Worm (Caenorhabditis elegans) whole organism, L3 larva: Measurements from ENCODE around the gene ajm-1.
A peak's percentile ranks its signal among the peaks of the same experiment; 100 is the strongest.

Source experiments
- R02D3.7 ChIP-seq: fragments of 150-350 bp; optimal IDR thresholded peaks from 2 replicates; lab custom pipeline; 2014; ENCODE audit warnings: missing biosample characterization, missing genetic modification characterization
- ZK546.5 ChIP-seq: sonication (generic microtip); optimal IDR thresholded peaks from 2 replicates; lab custom pipeline; 2017; ENCODE audit warnings: missing biosample characterization, missing genetic modification characterization
- aly-2 ChIP-seq: fragments of 150-350 bp; optimal IDR thresholded peaks from 2 replicates; lab custom pipeline; 2014; ENCODE audit warnings: missing biosample characterization, missing genetic modification characterization
- ama-1 ChIP-seq: fragments of 150-350 bp; optimal IDR thresholded peaks from 2 replicates; lab custom pipeline; 2018
- ceh-16 ChIP-seq: sonication (generic microtip); optimal IDR thresholded peaks from 2 replicates; lab custom pipeline; 2017; ENCODE audit warnings: missing biosample characterization, missing genetic modification characterization
- ceh-28 ChIP-seq: fragments of 150-350 bp; optimal IDR thresholded peaks from 2 replicates; lab custom pipeline; 2014; ENCODE audit warnings: missing biosample characterization, missing genetic modification reagents, missing genetic modification characterization
- ceh-82 ChIP-seq: fragments of 150-350 bp; optimal IDR thresholded peaks from 2 replicates; lab custom pipeline; 2014; ENCODE audit warnings: missing biosample characterization, missing genetic modification characterization
- ceh-9 ChIP-seq: sonication (generic microtip); optimal IDR thresholded peaks from 2 replicates; lab custom pipeline; 2018; ENCODE audit warnings: missing biosample characterization, missing genetic modification characterization
- daf-12 ChIP-seq: fragments of 150-350 bp; optimal IDR thresholded peaks from 2 replicates; lab custom pipeline; 2014; ENCODE audit warnings: missing biosample characterization, missing genetic modification reagents, missing genetic modification characterization
- egl-5 ChIP-seq: fragments of 150-350 bp; optimal IDR thresholded peaks from 2 replicates; lab custom pipeline; 2017; ENCODE audit warnings: missing biosample characterization, missing genetic modification reagents, missing genetic modification characterization, inconsistent platforms
- elt-1 ChIP-seq: fragments of 150-350 bp; optimal IDR thresholded peaks from 2 replicates; lab custom pipeline; 2014; ENCODE audit warnings: missing biosample characterization, missing genetic modification characterization
- elt-2 ChIP-seq: sonication (generic microtip); optimal IDR thresholded peaks from 2 replicates; lab custom pipeline; 2016; ENCODE audit warnings: missing genetic modification reagents, mild to moderate bottlenecking, missing genetic modification characterization, missing compliant biosample characterization
- elt-3 ChIP-seq, 3 experiments: fragments of 150-350 bp in 1 of 3; sonication (generic microtip) in 2 of 3; optimal IDR thresholded peaks; 2 replicates in 2 of 3; 4 replicates in 1 of 3; lab custom pipeline; 2014 to 2017; ENCODE audit warnings: missing biosample characterization in 3 of 3, missing genetic modification characterization in 3 of 3
- fkh-10 ChIP-seq: sonication (generic microtip); optimal IDR thresholded peaks from 2 replicates; lab custom pipeline; 2017; ENCODE audit warnings: missing biosample characterization, missing genetic modification reagents, missing genetic modification characterization
- fkh-2 ChIP-seq: fragments of 150-350 bp; optimal IDR thresholded peaks from 2 replicates; lab custom pipeline; 2014; ENCODE audit warnings: missing biosample characterization, missing genetic modification reagents, missing genetic modification characterization
- fos-1 ChIP-seq: fragments of 150-350 bp; optimal IDR thresholded peaks from 2 replicates; lab custom pipeline; 2014; ENCODE audit warnings: missing biosample characterization, missing genetic modification characterization
- hmg-11 ChIP-seq: sonication (generic microtip); optimal IDR thresholded peaks from 2 replicates; lab custom pipeline; 2016; ENCODE audit warnings: missing genetic modification characterization, missing compliant biosample characterization
- jun-1 ChIP-seq: fragments of 150-350 bp; optimal IDR thresholded peaks from 2 replicates; lab custom pipeline; 2014; ENCODE audit warnings: missing biosample characterization, missing genetic modification reagents, missing genetic modification characterization
- mdl-1 ChIP-seq: fragments of 150-350 bp; optimal IDR thresholded peaks from 2 replicates; lab custom pipeline; 2014; ENCODE audit warnings: missing biosample characterization, missing genetic modification characterization
- nfya-1 ChIP-seq: sonication (generic microtip); optimal IDR thresholded peaks from 2 replicates; lab custom pipeline; 2017; ENCODE audit warnings: missing genetic modification characterization, mild to moderate bottlenecking, missing compliant biosample characterization, antibody characterized with exemption, moderate library complexity; ENCODE audit not compliant: insufficient read depth
- nhr-11 ChIP-seq: fragments of 150-350 bp; optimal IDR thresholded peaks from 2 replicates; lab custom pipeline; 2014; ENCODE audit warnings: missing biosample characterization, missing genetic modification characterization
- nhr-237 ChIP-seq: fragments of 150-350 bp; optimal IDR thresholded peaks from 2 replicates; lab custom pipeline; 2014; ENCODE audit warnings: missing biosample characterization, missing genetic modification characterization
- nhr-25 ChIP-seq: sonication (generic microtip); optimal IDR thresholded peaks from 2 replicates; lab custom pipeline; 2017; ENCODE audit warnings: missing biosample characterization, missing genetic modification characterization
- nhr-43 ChIP-seq: sonication (generic microtip); optimal IDR thresholded peaks from 2 replicates; lab custom pipeline; 2016; ENCODE audit warnings: mild to moderate bottlenecking, missing genetic modification characterization, missing compliant biosample characterization; ENCODE audit not compliant: poor library complexity, severe bottlenecking
- nhr-76 ChIP-seq: fragments of 150-350 bp; sonication (generic microtip); optimal IDR thresholded peaks from 5 replicates; lab custom pipeline; 2014; ENCODE audit warnings: missing biosample characterization, missing genetic modification characterization
- nhr-77 ChIP-seq: fragments of 150-350 bp; optimal IDR thresholded peaks from 2 replicates; lab custom pipeline; 2014; ENCODE audit warnings: missing biosample characterization, missing genetic modification characterization
- pha-4 ChIP-seq: fragments of 150-350 bp; optimal IDR thresholded peaks from 2 replicates; lab custom pipeline; 2014; ENCODE audit warnings: missing biosample characterization, missing genetic modification reagents, missing genetic modification characterization
- pqm-1 ChIP-seq: fragments of 150-350 bp; optimal IDR thresholded peaks from 2 replicates; lab custom pipeline; 2017; ENCODE audit warnings: missing biosample characterization, missing genetic modification characterization, inconsistent platforms
- sea-2 ChIP-seq: fragments of 150-350 bp; sonication (generic microtip); optimal IDR thresholded peaks from 4 replicates; lab custom pipeline; 2014; ENCODE audit warnings: missing biosample characterization, missing genetic modification reagents, missing genetic modification characterization
- skn-1 ChIP-seq: fragments of 150-350 bp; optimal IDR thresholded peaks from 2 replicates; lab custom pipeline; 2014; ENCODE audit warnings: missing biosample characterization, missing genetic modification characterization
- unc-39 ChIP-seq: sonication (generic microtip); optimal IDR thresholded peaks from 4 replicates; lab custom pipeline; 2017; ENCODE audit warnings: missing biosample characterization, missing genetic modification characterization
- zag-1 ChIP-seq: fragments of 150-350 bp; optimal IDR thresholded peaks from 2 replicates; lab custom pipeline; 2014; ENCODE audit warnings: missing biosample characterization, missing genetic modification characterization
- ztf-11 ChIP-seq: fragments of 150-350 bp; optimal IDR thresholded peaks from 2 replicates; lab custom pipeline; 2014; ENCODE audit warnings: missing biosample characterization, missing genetic modification characterization
- ztf-4 ChIP-seq: fragments of 150-350 bp; optimal IDR thresholded peaks from 2 replicates; lab custom pipeline; 2014; ENCODE audit warnings: missing biosample characterization, missing genetic modification characterization

The ajm-1 gene

ce11 chrX:9091380-9091779, 8.6 kb downstream of the ajm-1 start (continued):
- TF ChIP-seq nhr-11 (no peak), hmg-11 (tag; lab: Kevin White, UChicago) (peak; percentile 75), fos-1 (no peak), pqm-1 (tag; lab: Kevin White, UChicago) (no peak), unc-39 (tag; lab: Kevin White, UChicago) (no peak)

ce11 chrX:9091873-9092272, 9.1 kb downstream of the ajm-1 start:
- TF ChIP-seq ztf-11 (tag; lab: Kevin White, UChicago) (no peak), pha-4 (tag; lab: Kevin White, UChicago) (peak; percentile 85)
- TF ChIP-seq, all 47 proteins: peak for 1

DNA sequence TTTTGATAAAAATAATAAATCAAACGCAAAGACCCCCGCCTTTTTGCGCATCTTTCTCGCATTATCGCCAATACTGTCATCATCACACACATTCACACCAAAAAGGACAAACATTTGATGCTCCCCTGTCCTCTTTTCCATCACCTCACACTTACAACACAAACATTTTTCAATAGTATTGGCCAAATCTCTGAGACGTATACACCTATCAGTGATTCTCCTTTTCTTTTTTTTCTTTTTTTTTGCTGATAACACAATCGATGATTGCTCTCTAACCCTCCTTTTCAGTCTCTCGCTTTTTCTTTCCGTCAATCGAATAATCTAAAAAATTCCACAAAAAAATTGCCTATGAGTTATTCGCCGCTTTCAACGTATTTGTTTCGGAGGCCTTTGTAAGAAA, 14.1 kb downstream of the ajm-1 start:
- peak; percentile 56 for TF ChIP-seq pha-4 (tag; lab: Kevin White, UChicago)
- TF ChIP-seq elt-2 (tag; lab: Kevin White, UChicago): peak; percentile 87
- TF ChIP-seq pqm-1 (tag; lab: Kevin White, UChicago): peak; percentile 78
- no peak for TF ChIP-seq nhr-77

DNA sequence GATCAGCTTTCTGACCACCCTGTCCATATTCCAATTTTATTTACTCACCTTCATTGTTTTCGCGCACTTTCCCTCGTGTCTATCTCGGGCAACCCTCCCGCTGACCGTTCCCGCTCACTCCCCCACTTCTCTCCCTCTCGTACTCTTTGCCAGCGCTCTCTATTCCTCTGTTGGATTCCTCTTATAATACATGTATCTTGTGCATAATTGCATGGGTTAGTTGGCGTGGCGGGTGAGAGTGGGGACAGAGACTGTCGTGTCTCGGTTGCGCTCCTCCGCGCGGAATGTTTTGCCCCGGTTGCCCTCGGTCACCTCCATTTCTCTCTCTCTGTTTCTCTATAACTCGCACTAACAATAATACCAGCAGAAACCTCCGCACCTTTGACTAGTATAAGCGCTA, 19.4 kb downstream of the ajm-1 start:
- TF ChIP-seq skn-1 (no peak), nhr-25 (tag; lab: Kevin White, UChicago) (peak; percentile 50), sea-2 (GFP tag; lab: Kevin White, UChicago) (no peak), ztf-11 (tag; lab: Kevin White, UChicago) (no peak)

- peak; percentile 49 for TF ChIP-seq pha-4 (tag; lab: Kevin White, UChicago)
- no peak for TF ChIP-seq aly-2 (tag; lab: Kevin White, UChicago)
Observed at ce11 chrX:9103048-9103447, 20.3 kb downstream of the ajm-1 start.

DNA sequence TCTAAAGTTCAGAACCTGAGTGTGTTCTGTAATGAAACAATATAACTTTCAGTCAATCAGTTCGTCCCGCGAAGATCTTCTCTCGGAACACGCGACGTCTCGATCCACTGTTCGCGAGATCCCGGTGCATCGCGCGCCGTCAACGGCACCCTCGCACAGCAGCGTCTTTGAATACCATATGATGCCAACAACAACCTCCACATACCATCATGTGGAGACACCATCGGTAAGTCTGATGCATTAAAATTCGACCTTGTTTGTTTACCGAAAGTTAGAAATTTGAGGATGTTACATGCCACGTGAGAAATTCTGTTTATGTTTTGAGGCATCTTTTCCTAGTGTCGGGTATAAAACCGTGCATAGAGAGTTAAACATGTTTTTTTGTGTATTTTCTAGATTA, 20.8 kb downstream of the ajm-1 start:
- no peak for TF ChIP-seq ceh-9
- TF ChIP-seq elt-1 (tag; lab: Kevin White, UChicago): no peak
- no peak for TF ChIP-seq ztf-4 (tag; lab: Kevin White, UChicago)
- TF ChIP-seq nhr-76: no peak
- no peak for TF ChIP-seq ztf-11 (tag; lab: Kevin White, UChicago)
- TF ChIP-seq mdl-1 (tag; lab: Kevin White, UChicago): no peak
- no peak for TF ChIP-seq pqm-1 (tag; lab: Kevin White, UChicago)
- TF ChIP-seq ceh-28 (tag; lab: Kevin White, UChicago): no peak

DNA sequence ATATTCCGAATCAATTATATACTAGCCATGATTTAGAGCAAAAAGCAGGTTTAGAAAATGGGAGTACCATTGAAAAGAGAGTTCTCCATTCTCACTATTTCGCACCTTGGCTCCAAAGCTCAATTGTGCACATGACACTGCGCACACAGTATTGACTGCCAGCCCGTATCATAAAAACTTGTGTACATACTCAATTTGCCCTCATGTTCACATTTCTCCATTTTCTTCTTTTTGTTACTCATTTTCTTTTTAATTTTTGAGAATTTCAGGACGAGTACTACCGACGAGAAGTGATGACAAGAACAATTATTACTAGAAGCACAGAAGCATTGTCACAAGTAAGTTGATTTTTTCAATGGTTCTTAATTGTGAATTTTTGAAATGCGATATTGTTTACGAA, 21.7 kb downstream of the ajm-1 start:
- peak; percentile 83 for TF ChIP-seq pha-4 (tag; lab: Kevin White, UChicago)
- no peak for TF ChIP-seq ztf-4 (tag; lab: Kevin White, UChicago)
- peak; percentile 49 for TF ChIP-seq pqm-1 (tag; lab: Kevin White, UChicago)

- TF ChIP-seq ceh-9 (no peak), pqm-1 (tag; lab: Kevin White, UChicago) (peak; percentile 12), elt-2 (tag; lab: Kevin White, UChicago) (peak; percentile 48)
Observed at ce11 chrX:9105075-9105474, 22.3 kb downstream of the ajm-1 start.

ce11 chrX:9105888-9106287, 23.1 kb downstream of the ajm-1 start:
- TF ChIP-seq pha-4 (tag; lab: Kevin White, UChicago) (no peak), ztf-4 (tag; lab: Kevin White, UChicago) (no peak), jun-1 (tag; lab: Kevin White, UChicago) (no peak), hmg-11 (tag; lab: Kevin White, UChicago) (no peak), nhr-237 (tag; lab: Kevin White, UChicago) (no peak), ceh-9 (no peak), nhr-25 (tag; lab: Kevin White, UChicago) (no peak), elt-1 (tag; lab: Kevin White, UChicago) (no peak), nhr-11 (no peak), ceh-82 (no peak)
- TF ChIP-seq, all 47 proteins: peak for 0

ce11 chrX:9107866-9108265, 25.1 kb downstream of the ajm-1 start:
- TF ChIP-seq elt-3 (tag; optimal IDR thresholded peaks at IDR 0.05; lab: Kevin White, UChicago) (no peak), daf-12 (tag; lab: Kevin White, UChicago) (no peak), R02D3.7 (tag; lab: Kevin White, UChicago) (no peak), fkh-10 (GFP tag; lab: Kevin White, UChicago) (no peak), nhr-237 (tag; lab: Kevin White, UChicago) (no peak), egl-5 (tag; lab: Kevin White, UChicago) (no peak), ceh-16 (tag; lab: Kevin White, UChicago) (no peak), zag-1 (tag; lab: Kevin White, UChicago) (no peak), elt-1 (tag; lab: Kevin White, UChicago) (no peak), nfya-1 (tag; lab: Kevin White, UChicago) (no peak), ZK546.5 (no peak), ama-1 (lab: Kevin White, UChicago) (no peak), fkh-2 (no peak), nhr-11 (no peak), nhr-43 (tag; lab: Kevin White, UChicago) (no peak), jun-1 (tag; lab: Kevin White, UChicago) (no peak)
